Fruit fly (Drosophila melanogaster) whole organism, pupa: ENCODE results near the gene CG31104.

Experiments used
- CG13204 ChIP-seq: fragments of 200-800 bp; sonication (Bioruptor generic); optimal IDR thresholded peaks from 2 replicates; lab custom pipeline; 2018; ENCODE audit warnings: missing biosample characterization, mild to moderate bottlenecking, missing genetic modification characterization, moderate library complexity
- CG14655 ChIP-seq: fragments of 200-800 bp; sonication (Bioruptor generic); optimal IDR thresholded peaks from 3 replicates; lab custom pipeline; 2017; ENCODE audit warnings: mild to moderate bottlenecking, missing biosample characterization, missing genetic modification reagents, missing genetic modification characterization
- CG15710 ChIP-seq: fragments of 200-800 bp; sonication (Bioruptor generic); optimal IDR thresholded peaks from 2 replicates; lab custom pipeline; 2018; ENCODE audit warnings: missing biosample characterization, mild to moderate bottlenecking, missing genetic modification characterization, moderate library complexity
- CG17806 ChIP-seq: fragments of 200-800 bp; sonication (Bioruptor generic); optimal IDR thresholded peaks from 2 replicates; lab custom pipeline; 2018; ENCODE audit warnings: missing biosample characterization, mild to moderate bottlenecking, missing genetic modification characterization, moderate library complexity
- CG32121 ChIP-seq: fragments of 200-800 bp; sonication (Bioruptor generic); IDR thresholded peaks from 2 replicates; pipeline ENCODE4 v1.3.6; 2022; ENCODE audit warnings: missing biosample characterization, missing genetic modification characterization
- CG34367 ChIP-seq: fragments of 200-800 bp; sonication (Bioruptor generic); optimal IDR thresholded peaks from 2 replicates; lab custom pipeline; 2018; ENCODE audit warnings: missing biosample characterization, mild to moderate bottlenecking, missing genetic modification characterization
- CG4496 ChIP-seq: fragments of 200-800 bp; sonication (Bioruptor generic); IDR thresholded peaks from 3 replicates; pipeline ENCODE4 v1.3.6; 2022; ENCODE audit warnings: missing biosample characterization, missing genetic modification characterization
- CG8159 ChIP-seq: fragments of 200-800 bp; sonication (Bioruptor generic); optimal IDR thresholded peaks from 3 replicates; lab custom pipeline; 2018; ENCODE audit warnings: missing biosample characterization, mild to moderate bottlenecking, missing genetic modification characterization, moderate library complexity
- CG8301 ChIP-seq: fragments of 200-800 bp; sonication (Bioruptor generic); optimal IDR thresholded peaks from 2 replicates; lab custom pipeline; 2018; ENCODE audit warnings: missing biosample characterization, mild to moderate bottlenecking, missing genetic modification characterization
- CG9948 ChIP-seq: fragments of 200-800 bp; sonication (Bioruptor generic); optimal IDR thresholded peaks from 2 replicates; lab custom pipeline; 2018; ENCODE audit warnings: missing biosample characterization, mild to moderate bottlenecking, missing genetic modification characterization, moderate library complexity
- D1 ChIP-seq: fragments of 200-800 bp; sonication (Bioruptor generic); optimal IDR thresholded peaks from 2 replicates; lab custom pipeline; 2018; ENCODE audit warnings: missing biosample characterization, mild to moderate bottlenecking, missing genetic modification characterization, moderate library complexity
- EcR ChIP-seq: fragments of 200-800 bp; sonication (Bioruptor generic); optimal IDR thresholded peaks from 3 replicates; lab custom pipeline; 2019; ENCODE audit warnings: missing biosample characterization, missing genetic modification characterization, mild to moderate bottlenecking, moderate library complexity, missing genetic modification reagents
- Ets98B ChIP-seq: fragments of 200-800 bp; sonication (Bioruptor generic); IDR thresholded peaks from 2 replicates; pipeline ENCODE4 v1.3.6; 2022; ENCODE audit warnings: missing biosample characterization, missing genetic modification characterization
- Pif1A ChIP-seq: fragments of 200-800 bp; sonication (Bioruptor generic); optimal IDR thresholded peaks from 3 replicates; lab custom pipeline; 2016; ENCODE audit warnings: missing biosample characterization, missing genetic modification characterization
- Pif1B ChIP-seq: fragments of 200-800 bp; sonication (Bioruptor generic); optimal IDR thresholded peaks from 3 replicates; lab custom pipeline; 2016; ENCODE audit warnings: missing biosample characterization, missing genetic modification characterization
- Snoo ChIP-seq: fragments of 200-800 bp; sonication (Bioruptor generic); optimal IDR thresholded peaks from 3 replicates; lab custom pipeline; 2017; ENCODE audit warnings: missing biosample characterization, mild to moderate bottlenecking, missing genetic modification characterization, inconsistent platforms
- fd96Ca ChIP-seq: fragments of 200-800 bp; sonication (Bioruptor generic); IDR thresholded peaks from 3 replicates; pipeline ENCODE4 v1.3.6; 2022; ENCODE audit warnings: missing biosample characterization, missing genetic modification characterization
- gl ChIP-seq: fragments of 200-800 bp; sonication (Bioruptor generic); optimal IDR thresholded peaks from 2 replicates; lab custom pipeline; 2018; ENCODE audit warnings: missing biosample characterization, mild to moderate bottlenecking, missing genetic modification characterization
- rn ChIP-seq: fragments of 200-800 bp; sonication (Bioruptor generic); IDR thresholded peaks from 2 replicates; pipeline ENCODE4 v1.3.6; 2022; ENCODE audit warnings: missing biosample characterization, missing genetic modification characterization

Gene CG31104

dm6 chr3R:25285173-25285572, at the start of gene CG31104:
Gene CG31104 (plus strand): TSS chr3R:25285473.
- TF ChIP-seq CG13204: no peak
- no peak for TF ChIP-seq gl (tag; lab: Kevin White, UChicago)

- TF ChIP-seq Snoo (tag; lab: Kevin White, UChicago) (no peak), CG14655 (GFP tag; lab: Kevin White, UChicago) (no peak), EcR (GFP tag; lab: Kevin White, UChicago) (no peak), CG4496 (no peak), fd96Ca (GFP tag; lab: Robert Waterston, UW) (no peak), gl (tag; lab: Kevin White, UChicago) (no peak), Pif1B (no peak), rn (GFP tag; lab: Robert Waterston, UW) (no peak), CG8301 (no peak), D1 (tag; lab: Kevin White, UChicago) (no peak), CG8159 (tag; lab: Kevin White, UChicago) (no peak), CG9948 (tag; lab: Kevin White, UChicago) (no peak), CG15710 (tag; lab: Kevin White, UChicago) (no peak), Ets98B (no peak), Pif1A (GFP tag; lab: Kevin White, UChicago) (no peak)
- TF ChIP-seq, all 21 proteins: peak for 0
These were observed 49.2 kb upstream of the CG31104 start for dm6 chr3R:25236121-25236520.

dm6 chr3R:25237314-25237713, 48.0 kb upstream of the CG31104 start, which contains the start of gene Jhbp7:
Gene Jhbp7 (plus strand): TSS chr3R:25237614.
- TF ChIP-seq CG34367 (no peak), CG9948 (tag; lab: Kevin White, UChicago) (no peak), Snoo (tag; lab: Kevin White, UChicago) (no peak), CG8159 (tag; lab: Kevin White, UChicago) (no peak), CG17806 (no peak), CG13204 (no peak), EcR (GFP tag; lab: Kevin White, UChicago) (peak; percentile 81), CG15710 (tag; lab: Kevin White, UChicago) (no peak)

DNA sequence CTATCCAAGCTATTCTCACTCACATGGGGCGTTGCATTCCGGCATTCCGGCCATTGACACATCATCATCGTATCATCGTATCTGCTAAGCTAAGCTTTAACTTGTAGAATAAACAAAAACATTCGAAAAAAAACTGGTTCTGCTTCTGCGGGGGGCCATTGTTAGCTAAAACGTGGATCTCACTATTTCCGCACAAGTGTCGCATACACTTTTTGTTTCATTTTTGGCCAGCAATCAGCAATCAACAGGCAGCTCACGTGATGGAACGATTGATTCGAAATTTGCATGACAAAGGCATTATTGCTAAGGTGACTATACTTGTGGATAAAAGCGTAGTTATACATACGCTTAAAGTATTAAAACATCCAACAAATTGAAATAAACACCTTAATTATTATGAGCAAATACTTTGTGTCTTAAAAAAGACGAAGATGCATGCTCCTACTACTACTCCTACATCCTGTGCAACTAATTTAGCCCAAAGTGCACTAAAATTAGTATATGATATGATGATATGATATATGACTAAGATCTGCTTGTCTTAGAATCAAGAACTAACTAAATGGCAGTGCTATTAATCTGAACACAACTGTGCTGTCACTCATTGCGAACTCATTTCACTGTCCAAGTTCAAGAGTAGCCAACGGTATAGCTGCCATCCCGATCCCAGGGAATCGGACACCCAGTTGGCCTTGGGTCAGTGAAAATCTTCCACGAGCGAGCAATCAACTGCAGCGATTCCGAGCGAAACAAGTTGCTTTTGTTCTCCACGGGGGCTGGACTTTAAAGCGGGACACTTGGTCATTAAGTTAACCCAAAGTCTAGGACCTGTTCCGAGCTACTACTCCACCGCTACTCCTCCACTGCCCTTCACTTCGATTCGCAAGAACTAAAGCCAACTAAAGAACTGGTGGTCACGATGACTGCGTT, 46.2 kb upstream of the CG31104 start:
- TF ChIP-seq CG17806: peak; percentile 3
- TF ChIP-seq fd96Ca (GFP tag; lab: Robert Waterston, UW): no peak
- peak; percentile 60 for TF ChIP-seq CG8159 (tag; lab: Kevin White, UChicago)
- TF ChIP-seq D1 (tag; lab: Kevin White, UChicago): no peak
- peak; percentile 94 for TF ChIP-seq EcR (GFP tag; lab: Kevin White, UChicago)
- TF ChIP-seq CG8301: no peak
- TF ChIP-seq CG15710 (tag; lab: Kevin White, UChicago): peak; percentile 22
- no peak for TF ChIP-seq CG13204
- no peak for TF ChIP-seq CG4496
- TF ChIP-seq gl (tag; lab: Kevin White, UChicago): no peak
- peak; percentile 11 for TF ChIP-seq CG34367
- TF ChIP-seq Pif1A (GFP tag; lab: Kevin White, UChicago): no peak
- peak; percentile 33 for TF ChIP-seq CG9948 (tag; lab: Kevin White, UChicago)

DNA sequence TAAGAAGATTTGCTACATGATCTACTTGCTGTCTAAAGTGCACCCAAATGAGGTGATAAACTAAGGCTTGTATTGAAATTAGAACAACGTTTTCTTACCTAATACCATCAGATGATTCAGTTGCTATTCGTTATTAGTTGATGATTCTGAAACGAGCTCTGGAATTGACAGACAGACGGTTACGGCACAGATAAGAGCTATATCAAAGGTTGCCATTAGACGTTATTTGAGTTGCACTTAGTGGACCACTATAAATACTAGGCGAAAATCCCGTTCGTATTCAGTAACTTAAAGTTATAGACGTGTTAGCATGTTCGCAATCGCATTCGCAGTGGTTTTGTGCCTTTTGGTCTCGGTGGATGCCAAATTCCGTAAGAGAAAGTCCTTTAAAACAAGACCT, 45.4 kb upstream of the CG31104 start, which contains the start of gene to:
TSS of gene to (plus strand) at position 301 of the 400 bp plus-strand sequence.
- no peak for TF ChIP-seq fd96Ca (GFP tag; lab: Robert Waterston, UW)
- TF ChIP-seq EcR (GFP tag; lab: Kevin White, UChicago): no peak
- no peak for TF ChIP-seq gl (tag; lab: Kevin White, UChicago)
- no peak for TF ChIP-seq CG13204
- no peak for TF ChIP-seq Ets98B
- no peak for TF ChIP-seq rn (GFP tag; lab: Robert Waterston, UW)
- no peak for TF ChIP-seq CG15710 (tag; lab: Kevin White, UChicago)
- no peak for TF ChIP-seq D1 (tag; lab: Kevin White, UChicago)
- no peak for TF ChIP-seq CG8301
- TF ChIP-seq CG32121 (GFP tag; lab: Robert Waterston, UW): no peak
- no peak for TF ChIP-seq CG4496

- TF ChIP-seq EcR (GFP tag; lab: Kevin White, UChicago) (peak; percentile 67), CG17806 (no peak)
These were observed 43.7 kb upstream of the CG31104 start, which contains the start of gene CG11854 for dm6 chr3R:25241507-25242070. Gene CG11854 (plus strand): TSS chr3R:25242020.
